Fruit fly (Drosophila melanogaster): ENCODE results near the gene ome.
A peak's percentile ranks its signal among the peaks of the same experiment; 100 is the strongest.

ome gene

dm6 chr3L:14654737-14655136 is 17.9 kb upstream of the ome start:
- TF ChIP-seq EcR (GFP tag; optimal IDR thresholded peaks at IDR 0.05) (no peak), CG13204 (GFP tag; optimal IDR thresholded peaks at IDR 0.05) (no peak), CG4496 (GFP tag; IDR thresholded peaks at IDR 0.05) (no peak), CG8159 (tag; optimal IDR thresholded peaks at IDR 0.05) (no peak), Pif1A (GFP tag; optimal IDR thresholded peaks at IDR 0.05) (no peak), CG9948 (tag; optimal IDR thresholded peaks at IDR 0.05) (no peak), gl (tag; optimal IDR thresholded peaks at IDR 0.05) (no peak), CG12605 (GFP tag; IDR thresholded peaks at IDR 0.05) (no peak), CG10348 (GFP tag; IDR thresholded peaks at IDR 0.05) (no peak), D1 (tag; optimal IDR thresholded peaks at IDR 0.05) (no peak), fd96Ca (GFP tag; IDR thresholded peaks at IDR 0.05) (no peak)

dm6 chr3L:14655178-14655577 is 17.5 kb upstream of the ome start:
- TF ChIP-seq Ets98B (GFP tag; IDR thresholded peaks at IDR 0.05) (no peak), Pif1A (GFP tag; optimal IDR thresholded peaks at IDR 0.05) (no peak), CG10348 (GFP tag; IDR thresholded peaks at IDR 0.05) (no peak), CG12605 (GFP tag; IDR thresholded peaks at IDR 0.05) (no peak), rn (GFP tag; IDR thresholded peaks at IDR 0.05) (no peak), CG34367 (tag; optimal IDR thresholded peaks at IDR 0.05) (no peak)

dm6 chr3L:14655681-14656080 is 17.0 kb upstream of the ome start:
- TF ChIP-seq D1 (tag; optimal IDR thresholded peaks at IDR 0.05) = no peak
- no peak for TF ChIP-seq CG8159 (tag; optimal IDR thresholded peaks at IDR 0.05)
- no peak for TF ChIP-seq CG8301 (tag; optimal IDR thresholded peaks at IDR 0.05)
- TF ChIP-seq CG32121 (GFP tag; IDR thresholded peaks at IDR 0.05) = no peak

- no peak for TF ChIP-seq CG13204 (GFP tag; optimal IDR thresholded peaks at IDR 0.05)
- no peak for TF ChIP-seq Snoo (tag; optimal IDR thresholded peaks at IDR 0.05)
- TF ChIP-seq D1 (tag; optimal IDR thresholded peaks at IDR 0.05) = no peak
- no peak for TF ChIP-seq Ets98B (GFP tag; IDR thresholded peaks at IDR 0.05)
- no peak for TF ChIP-seq CG32121 (GFP tag; IDR thresholded peaks at IDR 0.05)
- no peak for TF ChIP-seq CG34367 (tag; optimal IDR thresholded peaks at IDR 0.05)
- no peak for TF ChIP-seq Pif1A (GFP tag; optimal IDR thresholded peaks at IDR 0.05)
- no peak for TF ChIP-seq rn (GFP tag; IDR thresholded peaks at IDR 0.05)
- no peak for TF ChIP-seq CG17806 (tag; optimal IDR thresholded peaks at IDR 0.05)
- no peak for TF ChIP-seq gl (tag; optimal IDR thresholded peaks at IDR 0.05)
- no peak for TF ChIP-seq EcR (GFP tag; optimal IDR thresholded peaks at IDR 0.05)
- no peak for TF ChIP-seq fd96Ca (GFP tag; IDR thresholded peaks at IDR 0.05)
- no peak for TF ChIP-seq CG8301 (tag; optimal IDR thresholded peaks at IDR 0.05)
- TF ChIP-seq CG4496 (GFP tag; IDR thresholded peaks at IDR 0.05) = no peak
These were observed 15.1 kb upstream of the ome start for dm6 chr3L:14657485-14658054.

- TF ChIP-seq EcR (GFP tag; optimal IDR thresholded peaks at IDR 0.05) (peak; percentile 68), Snoo (tag; optimal IDR thresholded peaks at IDR 0.05) (no peak), CG14655 (GFP tag; optimal IDR thresholded peaks at IDR 0.05) (peak; percentile 7)
These were observed 12.4 kb upstream of the ome start for dm6 chr3L:14659954-14660907.

- 0 out of 3 replicates have a peak, but pooled peaks have one; percentile 33 for TF ChIP-seq fd96Ca (GFP tag; IDR thresholded peaks at IDR 0.05)
- TF ChIP-seq CG17806 (tag; optimal IDR thresholded peaks at IDR 0.05) = no peak
- TF ChIP-seq CG13204 (GFP tag; optimal IDR thresholded peaks at IDR 0.05) = no peak
- TF ChIP-seq CG8159 (tag; optimal IDR thresholded peaks at IDR 0.05) = peak; percentile 39
- 0 out of 2 replicates have a peak, but pooled peaks have one; percentile 23 for TF ChIP-seq Ets98B (GFP tag; IDR thresholded peaks at IDR 0.05)
- TF ChIP-seq CG10348 (GFP tag; IDR thresholded peaks at IDR 0.05) = no peak
- peak; percentile 8 for TF ChIP-seq CG15710 (tag; optimal IDR thresholded peaks at IDR 0.05)
- TF ChIP-seq Snoo (tag; optimal IDR thresholded peaks at IDR 0.05) = peak; percentile 17
- TF ChIP-seq Pif1A (GFP tag; optimal IDR thresholded peaks at IDR 0.05) = peak; percentile 25
- no peak for TF ChIP-seq gl (tag; optimal IDR thresholded peaks at IDR 0.05)
- no peak for TF ChIP-seq CG4496 (GFP tag; IDR thresholded peaks at IDR 0.05)
- 0 out of 2 replicates have a peak, but pooled peaks have one; percentile 8 for TF ChIP-seq CG12605 (GFP tag; IDR thresholded peaks at IDR 0.05)
- TF ChIP-seq rn (GFP tag; IDR thresholded peaks at IDR 0.05) = no peak
- TF ChIP-seq CG9948 (tag; optimal IDR thresholded peaks at IDR 0.05) = no peak
- TF ChIP-seq EcR (GFP tag; optimal IDR thresholded peaks at IDR 0.05) = no peak
- 0 out of 2 replicates have a peak, but pooled peaks have one; percentile 26 for TF ChIP-seq CG32121 (GFP tag; IDR thresholded peaks at IDR 0.05)
- no peak for TF ChIP-seq CG14655 (GFP tag; optimal IDR thresholded peaks at IDR 0.05)
- no peak for TF ChIP-seq CG34367 (tag; optimal IDR thresholded peaks at IDR 0.05)
- TF ChIP-seq CG8301 (tag; optimal IDR thresholded peaks at IDR 0.05) = no peak
- no peak for TF ChIP-seq D1 (tag; optimal IDR thresholded peaks at IDR 0.05)
- no peak for TF ChIP-seq Pif1B (GFP tag; optimal IDR thresholded peaks at IDR 0.05)
These were observed 10.9 kb upstream of the ome start for dm6 chr3L:14661567-14662258.
